Fruit fly (Drosophila melanogaster) whole organism, embryonic: ENCODE measurements around the gene Cad88C.

Experiments used
- CG10209 ChIP-seq: fragments of 200-800 bp; sonication (Bioruptor generic); optimal IDR thresholded peaks from 3 replicates; lab custom pipeline; 2017; ENCODE audit warnings: missing biosample characterization, mild to moderate bottlenecking, missing genetic modification characterization, missing genetic modification reagents
- CG10431 ChIP-seq: fragments of 200-800 bp; sonication (Bioruptor generic); optimal IDR thresholded peaks from 3 replicates; lab custom pipeline; 2018; ENCODE audit warnings: missing biosample characterization, mild to moderate bottlenecking, missing genetic modification characterization
- CG10543 ChIP-seq: fragments of 200-800 bp; sonication (Bioruptor generic); optimal IDR thresholded peaks from 3 replicates; lab custom pipeline; 2017; ENCODE audit warnings: missing biosample characterization, mild to moderate bottlenecking, missing genetic modification characterization, moderate library complexity
- CG12391 ChIP-seq: fragments of 200-800 bp; sonication (Bioruptor generic); optimal IDR thresholded peaks from 3 replicates; lab custom pipeline; 2018; ENCODE audit warnings: missing biosample characterization, mild to moderate bottlenecking, missing genetic modification characterization, moderate library complexity
- CG15696 ChIP-seq: fragments of 200-800 bp; sonication (Bioruptor generic); optimal IDR thresholded peaks from 2 replicates; lab custom pipeline; 2019; ENCODE audit warnings: missing biosample characterization, mild to moderate bottlenecking, missing genetic modification characterization, moderate library complexity
- CG1602 ChIP-seq: fragments of 200-800 bp; sonication (Bioruptor generic); optimal IDR thresholded peaks from 3 replicates; lab custom pipeline; 2016; ENCODE audit warnings: missing biosample characterization, missing genetic modification characterization
- CG17829 ChIP-seq: fragments of 200-800 bp; optimal IDR thresholded peaks from 2 replicates; lab custom pipeline; 2019; ENCODE audit warnings: missing biosample characterization, mild to moderate bottlenecking, missing genetic modification characterization, moderate library complexity
- CG17912 ChIP-seq: fragments of 200-800 bp; sonication (Bioruptor generic); optimal IDR thresholded peaks from 2 replicates; lab custom pipeline; 2018; ENCODE audit warnings: missing biosample characterization, mild to moderate bottlenecking, missing genetic modification characterization
- CG2129 ChIP-seq: fragments of 200-800 bp; sonication (Bioruptor generic); IDR thresholded peaks from 2 replicates; pipeline ENCODE4 v1.3.6; 2022; ENCODE audit warnings: missing biosample characterization, missing genetic modification characterization; ENCODE audit not compliant: partially characterized antibody
- CG2889 ChIP-seq: fragments of 200-800 bp; sonication (Bioruptor generic); IDR thresholded peaks from 3 replicates; pipeline ENCODE4 v1.3.6; 2022; ENCODE audit warnings: missing biosample characterization, missing genetic modification characterization
- CG3838 ChIP-seq: fragments of 200-800 bp; sonication (Bioruptor generic); optimal IDR thresholded peaks from 3 replicates; lab custom pipeline; 2016; ENCODE audit warnings: missing biosample characterization, missing genetic modification characterization
- CG4282 ChIP-seq: fragments of 200-800 bp; sonication (Bioruptor generic); optimal IDR thresholded peaks from 2 replicates; lab custom pipeline; 2016; ENCODE audit warnings: missing biosample characterization, missing genetic modification characterization
- CG5245 ChIP-seq: fragments of 200-800 bp; sonication (Bioruptor generic); optimal IDR thresholded peaks from 3 replicates; lab custom pipeline; 2016; ENCODE audit warnings: missing biosample characterization, missing genetic modification characterization
- CG7271 ChIP-seq: fragments of 200-800 bp; sonication (Bioruptor generic); optimal IDR thresholded peaks from 2 replicates; lab custom pipeline; 2018; ENCODE audit warnings: missing biosample characterization, mild to moderate bottlenecking, missing genetic modification characterization, moderate library complexity
- CG8281 ChIP-seq: fragments of 200-800 bp; sonication (Bioruptor generic); optimal IDR thresholded peaks from 2 replicates; lab custom pipeline; 2018; ENCODE audit warnings: missing biosample characterization, mild to moderate bottlenecking, missing genetic modification characterization, moderate library complexity
- Dek ChIP-seq: fragments of 200-800 bp; sonication (Bioruptor generic); optimal IDR thresholded peaks from 3 replicates; lab custom pipeline; 2019; ENCODE audit warnings: missing biosample characterization, mild to moderate bottlenecking, missing genetic modification characterization, moderate library complexity
- Dll ChIP-seq: fragments of 200-800 bp; sonication (Bioruptor generic); IDR thresholded peaks from 4 replicates; pipeline ENCODE4 v1.3.6; 2022; ENCODE audit warnings: missing biosample characterization, missing genetic modification characterization; ENCODE audit not compliant: partially characterized antibody
- HLH4C ChIP-seq: fragments of 200-800 bp; sonication (Bioruptor generic); IDR thresholded peaks from 3 replicates; pipeline ENCODE4 v1.3.6; 2022; ENCODE audit warnings: missing biosample characterization, missing genetic modification characterization; ENCODE audit not compliant: partially characterized antibody
- HLHmδ ChIP-seq: fragments of 200-800 bp; sonication (Bioruptor generic); optimal IDR thresholded peaks from 2 replicates; lab custom pipeline; 2018; ENCODE audit warnings: missing biosample characterization, mild to moderate bottlenecking, missing genetic modification characterization, moderate library complexity
- Hmx ChIP-seq: fragments of 200-800 bp; sonication (Bioruptor generic); optimal IDR thresholded peaks from 2 replicates; lab custom pipeline; 2016; ENCODE audit warnings: missing biosample characterization, missing genetic modification characterization
- Hr78 ChIP-seq, 2 experiments: fragments of 200-800 bp in 1 of 2; fragments of >200 bp in 1 of 2; sonication (Bioruptor generic) in 1 of 2; optimal IDR thresholded peaks; 2 replicates each; lab custom pipeline; 2017 to 2019; ENCODE audit warnings: missing biosample characterization in 2 of 2, missing genetic modification characterization in 2 of 2, mild to moderate bottlenecking in 1 of 2, moderate library complexity in 1 of 2
- Jarid2 ChIP-seq: fragments of 200-800 bp; sonication (Bioruptor generic); optimal IDR thresholded peaks from 3 replicates; lab custom pipeline; 2017; ENCODE audit warnings: mild to moderate bottlenecking, missing biosample characterization, missing genetic modification reagents, missing genetic modification characterization
- Kr ChIP-seq: fragments of 200-800 bp; sonication (Bioruptor generic); optimal IDR thresholded peaks from 2 replicates; lab custom pipeline; 2017; ENCODE audit warnings: missing biosample characterization, mild to moderate bottlenecking, missing genetic modification characterization
- Sox100B ChIP-seq: fragments of 200-800 bp; sonication (Bioruptor generic); optimal IDR thresholded peaks from 3 replicates; lab custom pipeline; 2018; ENCODE audit warnings: missing biosample characterization, mild to moderate bottlenecking, missing genetic modification characterization
- Sry-δ ChIP-seq: fragments of 200-800 bp; sonication (Bioruptor generic); optimal IDR thresholded peaks from 2 replicates; lab custom pipeline; 2016; ENCODE audit warnings: missing biosample characterization, missing genetic modification characterization
- Usf ChIP-seq: fragments of 200-800 bp; sonication (Bioruptor generic); optimal IDR thresholded peaks from 2 replicates; lab custom pipeline; 2017; ENCODE audit warnings: missing genotype, missing biosample characterization, missing genetic modification characterization
- YL-1 ChIP-seq: fragments of 200-800 bp; sonication (Bioruptor generic); optimal IDR thresholded peaks from 3 replicates; lab custom pipeline; 2017; ENCODE audit warnings: missing biosample characterization, mild to moderate bottlenecking, missing genetic modification characterization
- ac ChIP-seq: fragments of 200-800 bp; sonication (Bioruptor generic); optimal IDR thresholded peaks from 3 replicates; lab custom pipeline; 2017; ENCODE audit warnings: missing biosample characterization, mild to moderate bottlenecking, missing genetic modification characterization
- ato ChIP-seq: fragments of 200-800 bp; sonication (Bioruptor generic); IDR thresholded peaks from 2 replicates; pipeline ENCODE4 v1.3.6; 2022; ENCODE audit warnings: missing biosample characterization, missing genetic modification characterization; ENCODE audit not compliant: partially characterized antibody
- eve ChIP-seq, 2 experiments: fragments of >200 bp; optimal IDR thresholded peaks; 2 replicates each; lab custom pipeline; 2017; ENCODE audit warnings: missing biosample characterization in 2 of 2, missing genetic modification characterization in 2 of 2
- fd102C ChIP-seq: fragments of 200-800 bp; sonication (Bioruptor generic); optimal IDR thresholded peaks from 2 replicates; lab custom pipeline; 2018; ENCODE audit warnings: missing biosample characterization, mild to moderate bottlenecking, missing genetic modification characterization, moderate library complexity
- fu2 ChIP-seq: fragments of 200-800 bp; sonication (Bioruptor generic); optimal IDR thresholded peaks from 2 replicates; lab custom pipeline; 2016; ENCODE audit warnings: missing biosample characterization, missing genetic modification characterization
- inv ChIP-seq: fragments of 200-800 bp; sonication (Bioruptor generic); IDR thresholded peaks from 2 replicates; pipeline ENCODE4 v1.3.6; 2022; ENCODE audit warnings: missing biosample characterization, missing genetic modification characterization; ENCODE audit not compliant: partially characterized antibody
- ken ChIP-seq: fragments of 200-800 bp; sonication (Bioruptor generic); IDR thresholded peaks from 3 replicates; pipeline ENCODE4 v1.3.6; 2022; ENCODE audit warnings: missing biosample characterization, missing genetic modification characterization
- kni ChIP-seq: fragments of 200-800 bp; sonication (Bioruptor generic); optimal IDR thresholded peaks from 3 replicates; lab custom pipeline; 2017; ENCODE audit warnings: mild to moderate bottlenecking, missing biosample characterization, missing genetic modification reagents, missing genetic modification characterization
- lola ChIP-seq, 3 experiments: fragments of >200 bp in 2 of 3; fragments of 200-800 bp in 1 of 3; sonication (Bioruptor generic) in 1 of 3; optimal IDR thresholded peaks; 2 replicates each; lab custom pipeline; 2017 to 2019; ENCODE audit warnings: missing biosample characterization in 3 of 3, missing genetic modification characterization in 3 of 3, mild to moderate bottlenecking in 1 of 3, moderate library complexity in 1 of 3
- nom ChIP-seq: fragments of 200-800 bp; sonication (Bioruptor generic); optimal IDR thresholded peaks from 2 replicates; lab custom pipeline; 2017; ENCODE audit warnings: missing biosample characterization, missing genetic modification characterization, mild to moderate bottlenecking, moderate library complexity, missing genetic modification reagents
- prd ChIP-seq, 3 experiments: fragments of >200 bp in 2 of 3; fragments of 200-800 bp in 1 of 3; sonication (Bioruptor generic) in 1 of 3; optimal IDR thresholded peaks in 2 of 3; IDR thresholded peaks in 1 of 3; 2 replicates in 2 of 3; 3 replicates in 1 of 3; pipeline versions ENCODE4 v1.3.6 to Lab custom; 2017 to 2022; ENCODE audit warnings: missing biosample characterization in 1 of 3, missing genetic modification characterization in 1 of 3
- schlank ChIP-seq: fragments of 200-800 bp; sonication (Bioruptor generic); optimal IDR thresholded peaks from 2 replicates; lab custom pipeline; 2018; ENCODE audit warnings: missing biosample characterization, mild to moderate bottlenecking, missing genetic modification characterization
- sd ChIP-seq: fragments of 200-800 bp; sonication (Bioruptor generic); optimal IDR thresholded peaks from 3 replicates; lab custom pipeline; 2018; ENCODE audit warnings: missing biosample characterization, mild to moderate bottlenecking, missing genetic modification characterization, moderate library complexity
- sna ChIP-seq: fragments of 200-800 bp; sonication (Bioruptor generic); IDR thresholded peaks from 2 replicates; pipeline ENCODE4 v1.3.6; 2022; ENCODE audit warnings: missing biosample characterization, missing genetic modification characterization; ENCODE audit not compliant: partially characterized antibody
- tna ChIP-seq: fragments of 200-800 bp; sonication (Bioruptor generic); IDR thresholded peaks from 2 replicates; pipeline ENCODE4 v1.3.6; 2022; ENCODE audit warnings: missing biosample characterization, missing genetic modification characterization; ENCODE audit not compliant: partially characterized antibody
- vvl ChIP-seq: fragments of 200-800 bp; sonication (Bioruptor generic); IDR thresholded peaks from 2 replicates; pipeline ENCODE4 v1.3.6; 2022; ENCODE audit warnings: missing biosample characterization, missing genetic modification characterization
- wek ChIP-seq: fragments of 200-800 bp; sonication (Bioruptor generic); optimal IDR thresholded peaks from 3 replicates; lab custom pipeline; 2018; ENCODE audit warnings: missing biosample characterization, mild to moderate bottlenecking, missing genetic modification characterization, moderate library complexity
- zfh1 ChIP-seq: fragments of 200-800 bp; sonication (Bioruptor generic); IDR thresholded peaks from 3 replicates; pipeline ENCODE4 v1.3.6; 2022; ENCODE audit warnings: missing biosample characterization, missing genetic modification characterization
- zfh2 ChIP-seq: fragments of 200-800 bp; sonication (Bioruptor generic); optimal IDR thresholded peaks from 2 replicates; lab custom pipeline; 2016; ENCODE audit warnings: missing biosample characterization, missing genetic modification characterization

The Cad88C gene

DNA sequence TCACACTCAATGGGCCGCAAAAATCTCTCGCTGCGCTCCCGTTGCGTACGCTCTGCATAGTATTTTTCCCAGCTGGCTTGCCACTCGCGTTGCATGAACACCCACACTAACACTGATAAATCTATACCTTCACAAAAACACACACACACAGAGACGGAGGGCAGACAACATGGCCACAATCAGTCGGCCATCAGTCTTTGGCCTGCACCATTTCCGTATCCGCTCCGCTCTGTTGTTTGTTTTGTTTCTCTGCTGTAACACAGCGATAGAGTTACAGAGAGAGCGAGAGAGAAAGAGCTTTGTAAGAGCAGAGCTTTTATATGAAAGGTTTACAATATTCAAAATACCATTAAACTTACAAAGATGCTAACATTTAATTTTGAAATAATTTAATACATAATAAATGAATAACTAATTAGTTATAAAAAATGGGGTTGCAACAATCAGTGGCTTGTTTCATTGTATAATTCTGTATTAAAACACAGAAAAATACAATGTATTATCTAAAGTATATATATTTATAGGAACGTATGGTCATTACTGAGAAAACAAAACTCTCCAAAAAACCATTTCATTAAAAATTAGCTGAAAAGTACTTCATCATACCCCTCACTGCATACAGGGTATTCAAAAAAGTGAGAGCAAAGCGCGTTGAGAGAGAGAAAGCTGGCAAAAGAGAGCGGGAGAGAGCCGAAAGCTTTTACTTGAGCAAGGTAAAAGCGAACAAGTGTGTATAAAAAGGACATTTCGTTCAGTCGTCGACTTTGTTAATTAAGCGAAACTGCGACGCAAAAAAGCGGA lies 21.2 kb upstream of the Cad88C start, which contains the start of gene CG14853 (continued):
- TF ChIP-seq Hmx (GFP tag; lab: Kevin White, UChicago) (no peak), Jarid2 (GFP tag; lab: Kevin White, UChicago) (peak; percentile 23), nom (GFP tag; lab: Kevin White, UChicago) (no peak), inv (GFP tag; lab: Robert Waterston, UW) (no peak), Hr78 (GFP tag; optimal IDR thresholded peaks at IDR 0.05; lab: Kevin White, UChicago) (no peak), CG17912 (peak; percentile 60), sna (GFP tag; lab: Robert Waterston, UW) (no peak), CG10431 (GFP tag; lab: Kevin White, UChicago) (peak; percentile 64), HLH4C (GFP tag; lab: Robert Waterston, UW) (no peak), CG1602 (GFP tag; lab: Kevin White, UChicago) (peak; percentile 81), kni (GFP tag; lab: Kevin White, UChicago) (peak; percentile 59), CG10209 (peak; percentile 85), fu2 (GFP tag; lab: Kevin White, UChicago) (no peak), zfh2 (GFP tag; lab: Kevin White, UChicago) (no peak), Kr (GFP tag; lab: Kevin White, UChicago) (no peak), CG7271 (tag; lab: Kevin White, UChicago) (peak; percentile 48), prd (optimal IDR thresholded peaks at IDR 0.05; lab: Kevin White, UChicago) (no peak), prd (GFP tag; IDR thresholded peaks at IDR 0.05; lab: Robert Waterston, UW) (peak; percentile 78), CG5245 (GFP tag; lab: Kevin White, UChicago) (no peak), CG17829 (peak; percentile 84), Sry-δ (GFP tag; lab: Kevin White, UChicago) (no peak), ken (GFP tag; lab: Robert Waterston, UW) (peak; percentile 38; the same call in 1 of the 3 replicates), ac (GFP tag; lab: Kevin White, UChicago) (no peak), Sox100B (GFP tag; lab: Kevin White, UChicago) (peak; percentile 75), CG3838 (GFP tag; lab: Kevin White, UChicago) (peak; percentile 43), Dll (GFP tag; lab: Robert Waterston, UW) (no peak), Usf (GFP tag; lab: Kevin White, UChicago) (peak; percentile 13), CG4282 (no peak), wek (GFP tag; lab: Kevin White, UChicago) (peak; percentile 82), fd102C (GFP tag; lab: Kevin White, UChicago) (no peak), ato (GFP tag; lab: Robert Waterston, UW) (no peak), vvl (GFP tag; lab: Robert Waterston, UW) (peak; percentile 81), YL-1 (peak; percentile 9), eve (GFP tag; optimal IDR thresholded peaks at IDR 0.05; lab: Kevin White, UChicago) (peak in 1 of 2 experiments; percentile 68), HLHmδ (GFP tag; lab: Kevin White, UChicago) (peak; percentile 81), CG15696 (tag; lab: Kevin White, UChicago) (no peak), sd (tag; lab: Kevin White, UChicago) (no peak), CG2129 (GFP tag; lab: Robert Waterston, UW) (no peak), tna (GFP tag; lab: Robert Waterston, UW) (no peak), schlank (tag; lab: Kevin White, UChicago) (peak; percentile 47), CG2889 (GFP tag; lab: Robert Waterston, UW) (peak; percentile 54; the same call in 2 of the 3 replicates), CG10543 (GFP tag; lab: Kevin White, UChicago) (peak; percentile 40), CG8281 (peak; percentile 29), Dek (tag; lab: Kevin White, UChicago) (peak; percentile 77), zfh1 (GFP tag; lab: Robert Waterston, UW) (peak; percentile 77), lola (GFP tag; optimal IDR thresholded peaks at IDR 0.05; lab: Kevin White, UChicago) (peak in 1 of 3 experiments; percentile 84), CG12391 (tag; lab: Kevin White, UChicago) (peak; percentile 92)
